Fruit fly (Drosophila melanogaster) whole organism, embryonic: ENCODE data around the gene CG46465.

Source experiments
- Adf1 ChIP-seq: fragments of 200-800 bp; sonication (Bioruptor generic); IDR thresholded peaks from 2 replicates; pipeline ENCODE4 v1.3.6; 2022; ENCODE audit warnings: missing biosample characterization, missing genetic modification characterization
- CG10543 ChIP-seq: fragments of 200-800 bp; sonication (Bioruptor generic); optimal IDR thresholded peaks from 3 replicates; lab custom pipeline; 2017; ENCODE audit warnings: missing biosample characterization, mild to moderate bottlenecking, missing genetic modification characterization, moderate library complexity
- CG13894 ChIP-seq: fragments of 200-800 bp; sonication (Bioruptor generic); optimal IDR thresholded peaks from 3 replicates; lab custom pipeline; 2018; ENCODE audit warnings: missing biosample characterization, mild to moderate bottlenecking, missing genetic modification characterization, moderate library complexity
- CG15269 ChIP-seq: fragments of 200-800 bp; sonication (Bioruptor generic); optimal IDR thresholded peaks from 2 replicates; lab custom pipeline; 2018; ENCODE audit warnings: missing biosample characterization, mild to moderate bottlenecking, missing genetic modification characterization, moderate library complexity
- CG17359 ChIP-seq: fragments of 200-800 bp; sonication (Bioruptor generic); optimal IDR thresholded peaks from 3 replicates; lab custom pipeline; 2018; ENCODE audit warnings: missing biosample characterization, mild to moderate bottlenecking, missing genetic modification characterization, moderate library complexity
- CG32767 ChIP-seq: fragments of 200-800 bp; sonication (Bioruptor generic); IDR thresholded peaks from 2 replicates; pipeline ENCODE4 v1.3.6; 2022; ENCODE audit warnings: missing biosample characterization, missing genetic modification characterization
- CG32772 ChIP-seq: fragments of 200-800 bp; sonication (Bioruptor generic); IDR thresholded peaks from 2 replicates; pipeline ENCODE4 v1.3.6; 2022; ENCODE audit warnings: missing biosample characterization, missing genetic modification characterization
- CG33213 ChIP-seq: fragments of 200-800 bp; sonication (Bioruptor generic); optimal IDR thresholded peaks from 3 replicates; lab custom pipeline; 2016; ENCODE audit warnings: missing biosample characterization, missing genetic modification characterization
- CG4360 ChIP-seq: fragments of 200-800 bp; sonication (Bioruptor generic); IDR thresholded peaks from 2 replicates; pipeline ENCODE4 v1.3.6; 2022; ENCODE audit warnings: missing biosample characterization, missing genetic modification characterization
- CG4707 ChIP-seq: fragments of 200-800 bp; sonication (Bioruptor generic); optimal IDR thresholded peaks from 2 replicates; lab custom pipeline; 2018; ENCODE audit warnings: missing biosample characterization, mild to moderate bottlenecking, missing genetic modification characterization, moderate library complexity
- CG7372 ChIP-seq: fragments of 200-800 bp; sonication (Bioruptor generic); IDR thresholded peaks from 2 replicates; pipeline ENCODE4 v1.3.6; 2022; ENCODE audit warnings: missing biosample characterization, missing genetic modification characterization
- CG8765 ChIP-seq: fragments of 200-800 bp; sonication (Bioruptor generic); IDR thresholded peaks from 2 replicates; pipeline ENCODE4 v1.3.6; 2022; ENCODE audit warnings: missing biosample characterization, missing genetic modification characterization
- Dll ChIP-seq: fragments of 200-800 bp; sonication (Bioruptor generic); IDR thresholded peaks from 4 replicates; pipeline ENCODE4 v1.3.6; 2022; ENCODE audit warnings: missing biosample characterization, missing genetic modification characterization; ENCODE audit not compliant: partially characterized antibody
- E2f1 ChIP-seq: fragments of 200-800 bp; sonication (Bioruptor generic); IDR thresholded peaks from 2 replicates; pipeline ENCODE4 v1.3.6; 2022; ENCODE audit warnings: missing biosample characterization, missing genetic modification characterization
- Fer1 ChIP-seq: fragments of 200-800 bp; sonication (Bioruptor generic); optimal IDR thresholded peaks from 2 replicates; lab custom pipeline; 2017; ENCODE audit warnings: missing biosample characterization, mild to moderate bottlenecking, missing genetic modification characterization
- Hey ChIP-seq: fragments of 200-800 bp; sonication (Bioruptor generic); optimal IDR thresholded peaks from 3 replicates; lab custom pipeline; 2018; ENCODE audit warnings: missing biosample characterization, mild to moderate bottlenecking, missing genetic modification characterization
- Hmx ChIP-seq: fragments of 200-800 bp; sonication (Bioruptor generic); optimal IDR thresholded peaks from 2 replicates; lab custom pipeline; 2016; ENCODE audit warnings: missing biosample characterization, missing genetic modification characterization
- Hr51 ChIP-seq, 2 experiments: fragments of 200-800 bp; sonication (Bioruptor generic); optimal IDR thresholded peaks; 2 replicates in 1 of 2; 3 replicates in 1 of 2; lab custom pipeline; 2016 to 2018; ENCODE audit warnings: missing biosample characterization in 2 of 2, missing genetic modification characterization in 2 of 2, mild to moderate bottlenecking in 1 of 2, moderate library complexity in 1 of 2
- MBD-R2 ChIP-seq: fragments of 200-800 bp; sonication (Bioruptor generic); IDR thresholded peaks from 2 replicates; pipeline ENCODE4 v1.3.6; 2022; ENCODE audit warnings: missing biosample characterization, missing genetic modification characterization
- Max ChIP-seq: fragments of 200-800 bp; sonication (Bioruptor generic); optimal IDR thresholded peaks from 2 replicates; lab custom pipeline; 2016; ENCODE audit warnings: missing biosample characterization, mild to moderate bottlenecking, missing genetic modification characterization
- Med ChIP-seq: fragments of 200-800 bp; sonication (Bioruptor generic); peaks from one replicate; lab custom pipeline; 2016; ENCODE audit warnings: missing biosample characterization, missing genetic modification characterization, mild to moderate bottlenecking, inconsistent platforms, moderate library complexity
- Nf-YA ChIP-seq: fragments of 200-800 bp; sonication (Bioruptor generic); IDR thresholded peaks from 2 replicates; pipeline ENCODE4 v1.3.6; 2022; ENCODE audit warnings: missing biosample characterization, missing genetic modification characterization
- Nf-YB ChIP-seq: fragments of 200-800 bp; sonication (Bioruptor generic); optimal IDR thresholded peaks from 3 replicates; lab custom pipeline; 2019; ENCODE audit warnings: missing biosample characterization, mild to moderate bottlenecking, missing genetic modification characterization, moderate library complexity
- Poxn ChIP-seq: fragments of 200-800 bp; sonication (Bioruptor generic); IDR thresholded peaks from 2 replicates; pipeline ENCODE4 v1.3.6; 2022; ENCODE audit warnings: missing biosample characterization, missing genetic modification characterization
- abd-A ChIP-seq: fragments of 200-800 bp; sonication (Bioruptor generic); optimal IDR thresholded peaks from 3 replicates; lab custom pipeline; 2019; ENCODE audit warnings: missing biosample characterization, mild to moderate bottlenecking, missing genetic modification characterization, moderate library complexity
- ap ChIP-seq: fragments of 200-800 bp; sonication (Bioruptor generic); IDR thresholded peaks from 2 replicates; pipeline ENCODE4 v1.3.6; 2022; ENCODE audit warnings: missing biosample characterization, missing genetic modification characterization
- crol ChIP-seq: fragments of 200-800 bp; sonication (Bioruptor generic); IDR thresholded peaks from 2 replicates; pipeline ENCODE4 v1.3.6; 2022; ENCODE audit warnings: missing biosample characterization, missing genetic modification characterization
- dysf ChIP-seq: fragments of 200-800 bp; sonication (Bioruptor generic); IDR thresholded peaks from 3 replicates; pipeline ENCODE4 v1.3.6; 2022; ENCODE audit warnings: missing biosample characterization, missing genetic modification characterization
- ems ChIP-seq: fragments of 200-800 bp; sonication (Bioruptor generic); optimal IDR thresholded peaks from 3 replicates; lab custom pipeline; 2016; ENCODE audit warnings: missing biosample characterization, missing genetic modification characterization
- fd64A ChIP-seq: fragments of 200-800 bp; sonication (Bioruptor generic); optimal IDR thresholded peaks from 3 replicates; lab custom pipeline; 2018; ENCODE audit warnings: missing biosample characterization, mild to moderate bottlenecking, missing genetic modification characterization
- hbn ChIP-seq: fragments of 200-800 bp; sonication (Bioruptor generic); IDR thresholded peaks from 2 replicates; pipeline ENCODE4 v1.3.6; 2022; ENCODE audit warnings: missing biosample characterization, missing genetic modification characterization; ENCODE audit not compliant: partially characterized antibody
- nmo ChIP-seq: fragments of 200-800 bp; sonication (Bioruptor generic); optimal IDR thresholded peaks from 2 replicates; lab custom pipeline; 2018; ENCODE audit warnings: missing biosample characterization, mild to moderate bottlenecking, missing genetic modification characterization, moderate library complexity
- org-1 ChIP-seq: fragments of 200-800 bp; sonication (Bioruptor generic); optimal IDR thresholded peaks from 2 replicates; lab custom pipeline; 2017; ENCODE audit warnings: missing biosample characterization, missing genetic modification characterization
- otp ChIP-seq: fragments of 200-800 bp; sonication (Bioruptor generic); IDR thresholded peaks from 3 replicates; pipeline ENCODE4, ENCODE4 v1.3.6; 2022; ENCODE audit warnings: missing biosample characterization, missing genetic modification characterization
- schlank ChIP-seq: fragments of 200-800 bp; sonication (Bioruptor generic); optimal IDR thresholded peaks from 2 replicates; lab custom pipeline; 2018; ENCODE audit warnings: missing biosample characterization, mild to moderate bottlenecking, missing genetic modification characterization
- slbo ChIP-seq: fragments of 200-800 bp; sonication (Bioruptor generic); IDR thresholded peaks from 2 replicates; pipeline ENCODE4 v1.3.6; 2022; ENCODE audit warnings: missing biosample characterization, missing genetic modification characterization
- sqz ChIP-seq: fragments of 200-800 bp; sonication (Bioruptor generic); optimal IDR thresholded peaks from 3 replicates; lab custom pipeline; 2018; ENCODE audit warnings: missing biosample characterization, mild to moderate bottlenecking, missing genetic modification characterization
- unpg ChIP-seq: fragments of 200-800 bp; sonication (Bioruptor generic); optimal IDR thresholded peaks from 3 replicates; lab custom pipeline; 2018; ENCODE audit warnings: missing biosample characterization, mild to moderate bottlenecking, missing genetic modification characterization, moderate library complexity
- zfh2 ChIP-seq: fragments of 200-800 bp; sonication (Bioruptor generic); optimal IDR thresholded peaks from 2 replicates; lab custom pipeline; 2016; ENCODE audit warnings: missing biosample characterization, missing genetic modification characterization

The CG46465 gene

dm6 chr2L:19019160-19019592 lies 26.9 kb downstream of the CG46465 start (continued):
- TF ChIP-seq MBD-R2 (GFP tag; lab: Robert Waterston, UW) (no peak), schlank (tag; lab: Kevin White, UChicago) (no peak), Nf-YB (GFP tag; lab: Kevin White, UChicago) (no peak), E2f1 (GFP tag; lab: Robert Waterston, UW) (no peak), ap (GFP tag; lab: Robert Waterston, UW) (no peak), slbo (GFP tag; lab: Robert Waterston, UW) (peak; percentile 31; the same call in 1 of the 2 replicates), hbn (GFP tag; lab: Robert Waterston, UW) (no peak), CG15269 (peak; percentile 44), org-1 (peak; percentile 8), CG32767 (GFP tag; lab: Robert Waterston, UW) (no peak), nmo (peak; percentile 15), otp (GFP tag; lab: Robert Waterston, UW) (no peak), Nf-YA (no peak), Dll (no peak), CG33213 (no peak), CG7372 (no peak), zfh2 (GFP tag; lab: Kevin White, UChicago) (peak; percentile 13), fd64A (GFP tag; lab: Kevin White, UChicago) (no peak)

- TF ChIP-seq unpg (GFP tag; lab: Kevin White, UChicago) (no peak), Hey (tag; lab: Kevin White, UChicago) (peak; percentile 89), Fer1 (GFP tag; lab: Kevin White, UChicago) (peak; percentile 1), CG17359 (tag; lab: Kevin White, UChicago) (peak; percentile 41), Adf1 (GFP tag; lab: Robert Waterston, UW) (peak; percentile 66; the same call in 1 of the 2 replicates), ems (GFP tag; lab: Kevin White, UChicago) (no peak), CG4360 (0 out of 2 replicates have a peak, but pooled peaks have one; percentile 8), crol (GFP tag; lab: Robert Waterston, UW) (peak; percentile 38; the same call in 1 of the 2 replicates), Med (GFP tag; lab: Kevin White, UChicago) (peak; percentile 49), dysf (GFP tag; lab: Robert Waterston, UW) (0 out of 3 replicates have a peak, but pooled peaks have one; percentile 3), CG4707 (GFP tag; lab: Kevin White, UChicago) (no peak), CG13894 (peak; percentile 25), CG10543 (GFP tag; lab: Kevin White, UChicago) (peak; percentile 34), abd-A (tag; lab: Kevin White, UChicago) (peak; percentile 96), Hmx (GFP tag; lab: Kevin White, UChicago) (no peak), CG32772 (GFP tag; lab: Robert Waterston, UW) (0 out of 2 replicates have a peak, but pooled peaks have one; percentile 19), Hr51 (GFP tag; optimal IDR thresholded peaks at IDR 0.05; lab: Kevin White, UChicago) (peak in 1 of 2 experiments; percentile 51), Max (GFP tag; lab: Kevin White, UChicago) (no peak), Poxn (no peak), sqz (GFP tag; lab: Kevin White, UChicago) (peak; percentile 65), CG8765 (no peak)
Observed at dm6 chr2L:19019640-19020039, 27.3 kb downstream of the CG46465 start.
